Worm (Caenorhabditis elegans) whole organism, young adult: Measurements from ENCODE around the gene pfn-3.

ENCODE experiments used
- B0035.1 ChIP-seq: sonication (generic microtip); optimal IDR thresholded peaks from 2 replicates; lab custom pipeline; 2016; ENCODE audit warnings: missing genetic modification characterization, mild to moderate bottlenecking, missing compliant biosample characterization, missing genotype, missing genetic modification reagents
- B0261.1 ChIP-seq: sonication (generic microtip); optimal IDR thresholded peaks from 2 replicates; lab custom pipeline; 2016; ENCODE audit warnings: mild to moderate bottlenecking, missing genetic modification characterization, moderate library complexity, missing compliant biosample characterization
- F33H1.4 ChIP-seq: fragments of 200-800 bp; sonication (Bioruptor generic); IDR thresholded peaks from 2 replicates; pipeline ENCODE4 v1.3.6; 2022; ENCODE audit warnings: missing genetic modification reagents, missing genetic modification characterization, missing compliant biosample characterization
- F39B2.1 ChIP-seq: fragments of 200-800 bp; sonication (Bioruptor generic); IDR thresholded peaks from 2 replicates; pipeline ENCODE4 v1.3.6; 2022; ENCODE audit warnings: missing genetic modification reagents, missing genetic modification characterization, missing compliant biosample characterization
- F52B5.7 ChIP-seq: sonication (generic microtip); optimal IDR thresholded peaks from 2 replicates; lab custom pipeline; 2016; ENCODE audit warnings: mild to moderate bottlenecking, missing genetic modification characterization, missing compliant biosample characterization
- F57C9.4 ChIP-seq: sonication (generic microtip); optimal IDR thresholded peaks from 2 replicates; lab custom pipeline; 2017; ENCODE audit warnings: mild to moderate bottlenecking, missing genetic modification characterization, missing compliant biosample characterization
- K12H6.12 ChIP-seq: fragments of 200-800 bp; sonication (Bioruptor generic); optimal IDR thresholded peaks from 2 replicates; lab custom pipeline; 2018; ENCODE audit warnings: mild to moderate bottlenecking, missing genetic modification characterization, missing compliant biosample characterization
- T07F8.4 ChIP-seq: sonication (generic microtip); optimal IDR thresholded peaks from 2 replicates; lab custom pipeline; 2016; ENCODE audit warnings: mild to moderate bottlenecking, missing genetic modification characterization, moderate library complexity, missing compliant biosample characterization
- Y53G8AR.9 ChIP-seq: fragments of 200-800 bp; sonication (Bioruptor generic); conservative IDR thresholded peaks from 2 replicates; pipeline ENCODE4 v1.3.6; 2022; ENCODE audit warnings: missing genetic modification reagents, missing genetic modification characterization, missing compliant biosample characterization
- Y56A3A.18 ChIP-seq: fragments of 200-800 bp; sonication (Bioruptor generic); IDR thresholded peaks from 2 replicates; pipeline ENCODE4 v1.3.6; 2022; ENCODE audit warnings: missing genetic modification reagents, missing genetic modification characterization, missing compliant biosample characterization
- aptf-2 ChIP-seq: fragments of 200-800 bp; sonication (Bioruptor generic); conservative IDR thresholded peaks from 2 replicates; pipeline ENCODE4 v1.3.6; 2022; ENCODE audit warnings: missing genetic modification reagents, missing genetic modification characterization, missing compliant biosample characterization
- atf-7 ChIP-seq: sonication (generic microtip); optimal IDR thresholded peaks from 2 replicates; lab custom pipeline; 2017; ENCODE audit warnings: mild to moderate bottlenecking, missing genetic modification characterization, missing compliant biosample characterization
- ccch-3 ChIP-seq: fragments of 200-800 bp; sonication (Bioruptor generic); optimal IDR thresholded peaks from 2 replicates; lab custom pipeline; 2018; ENCODE audit warnings: mild to moderate bottlenecking, missing genetic modification characterization, missing compliant biosample characterization
- cebp-1 ChIP-seq, 2 experiments: fragments of 200-800 bp in 1 of 2; sonication (Bioruptor generic) in 1 of 2; sonication (generic microtip) in 1 of 2; IDR thresholded peaks in 1 of 2; optimal IDR thresholded peaks in 1 of 2; 2 replicates each; pipeline versions ENCODE4 v1.3.6 to Lab custom; 2017 to 2022; ENCODE audit warnings: missing compliant biosample characterization in 2 of 2, missing genetic modification characterization in 2 of 2, mild to moderate bottlenecking in 1 of 2, missing genetic modification reagents in 1 of 2, moderate library complexity in 1 of 2
- ceh-100 ChIP-seq: fragments of 200-800 bp; sonication (Bioruptor generic); IDR thresholded peaks from 2 replicates; pipeline ENCODE4 v1.3.6; 2022; ENCODE audit warnings: missing genetic modification reagents, missing genetic modification characterization, missing compliant biosample characterization
- ceh-40 ChIP-seq: fragments of 200-800 bp; sonication (Bioruptor generic); IDR thresholded peaks from 2 replicates; pipeline ENCODE4 v1.3.6; 2022; ENCODE audit warnings: missing genetic modification characterization, missing compliant biosample characterization
- ceh-58 ChIP-seq: fragments of 200-800 bp; sonication (Bioruptor generic); IDR thresholded peaks from 2 replicates; pipeline ENCODE4 v1.3.6; 2022; ENCODE audit warnings: missing genetic modification characterization, missing compliant biosample characterization
- ceh-91 ChIP-seq: fragments of 200-800 bp; sonication (Bioruptor generic); IDR thresholded peaks from 2 replicates; pipeline ENCODE4 v1.3.6; 2022; ENCODE audit warnings: missing genetic modification reagents, missing genetic modification characterization, missing compliant biosample characterization
- dox-1 ChIP-seq: fragments of 200-800 bp; sonication (Bioruptor generic); IDR thresholded peaks from 2 replicates; pipeline ENCODE4 v1.3.6; 2022; ENCODE audit warnings: missing genetic modification reagents, missing genetic modification characterization, missing compliant biosample characterization
- efl-1 ChIP-seq: fragments of 150-350 bp; optimal IDR thresholded peaks from 2 replicates; lab custom pipeline; 2014; ENCODE audit warnings: missing biosample characterization, missing genetic modification reagents, missing genetic modification characterization
- egl-44 ChIP-seq: fragments of 200-800 bp; sonication (Bioruptor generic); IDR thresholded peaks from 2 replicates; pipeline ENCODE4 v1.3.6; 2022; ENCODE audit warnings: missing genetic modification reagents, missing genetic modification characterization, missing compliant biosample characterization
- ekl-4 ChIP-seq: fragments of 200-800 bp; sonication (Bioruptor generic); IDR thresholded peaks from 2 replicates; pipeline ENCODE4 v1.3.6; 2022; ENCODE audit warnings: missing genetic modification reagents, missing genetic modification characterization, missing compliant biosample characterization
- ets-4 ChIP-seq: fragments of 200-800 bp; sonication (Bioruptor generic); optimal IDR thresholded peaks from 2 replicates; lab custom pipeline; 2018; ENCODE audit warnings: mild to moderate bottlenecking, missing genetic modification characterization, missing compliant biosample characterization
- hlh-12 ChIP-seq: sonication (generic microtip); optimal IDR thresholded peaks from 2 replicates; lab custom pipeline; 2016; ENCODE audit warnings: missing genetic modification characterization, missing compliant biosample characterization
- hmg-1.2 ChIP-seq: fragments of 200-800 bp; sonication (Bioruptor generic); IDR thresholded peaks from 2 replicates; pipeline ENCODE4 v1.3.6; 2022; ENCODE audit warnings: missing genetic modification reagents, missing genetic modification characterization, missing compliant biosample characterization
- hrde-1 ChIP-seq: sonication (generic microtip); optimal IDR thresholded peaks from 2 replicates; lab custom pipeline; 2016; ENCODE audit warnings: missing genetic modification characterization, mild to moderate bottlenecking, missing compliant biosample characterization, moderate library complexity, missing genotype, missing genetic modification reagents, borderline replicate concordance
- let-607 ChIP-seq, 2 experiments: fragments of 200-800 bp in 1 of 2; sonication (Bioruptor generic) in 1 of 2; sonication (generic microtip) in 1 of 2; optimal IDR thresholded peaks; 2 replicates each; lab custom pipeline; 2016 to 2018; ENCODE audit warnings: mild to moderate bottlenecking in 2 of 2, missing compliant biosample characterization in 2 of 2, missing genetic modification characterization in 2 of 2, moderate library complexity in 2 of 2, missing genotype in 1 of 2
- lin-26 ChIP-seq: fragments of 200-800 bp; sonication (Bioruptor generic); IDR thresholded peaks from 2 replicates; pipeline ENCODE4 v1.3.6; 2022; ENCODE audit warnings: missing genetic modification reagents, missing genetic modification characterization, missing compliant biosample characterization
- lin-40 ChIP-seq: sonication (generic microtip); optimal IDR thresholded peaks from 2 replicates; lab custom pipeline; 2016; ENCODE audit warnings: missing genetic modification characterization, mild to moderate bottlenecking, missing compliant biosample characterization, missing genotype, missing genetic modification reagents
- nfya-1 ChIP-seq: sonication (generic microtip); optimal IDR thresholded peaks from 2 replicates; lab custom pipeline; 2017; ENCODE audit warnings: antibody characterized with exemption, missing compliant biosample characterization, missing genetic modification characterization, borderline replicate concordance; ENCODE audit not compliant: insufficient read depth
- nfyb-1 ChIP-seq: fragments of 200-800 bp; sonication (Bioruptor generic); IDR thresholded peaks from 2 replicates; pipeline ENCODE4 v1.3.6; 2022; ENCODE audit warnings: missing genetic modification reagents, missing genetic modification characterization, missing compliant biosample characterization
- rcor-1 ChIP-seq: fragments of 200-800 bp; sonication (Bioruptor generic); IDR thresholded peaks from 2 replicates; pipeline ENCODE4 v1.3.6; 2022; ENCODE audit warnings: missing genetic modification reagents, missing genetic modification characterization, missing compliant biosample characterization
- rpc-1 ChIP-seq, 2 experiments: fragments of 150-350 bp in 1 of 2; sonication (generic microtip) in 1 of 2; optimal IDR thresholded peaks; 2 replicates each; lab custom pipeline; 2014 to 2018; ENCODE audit warnings: missing biosample characterization in 1 of 2, missing genetic modification characterization in 1 of 2, missing genetic modification reagents in 1 of 2, missing genotype in 1 of 2
- snpc-1.1 ChIP-seq: sonication (generic microtip); optimal IDR thresholded peaks from 2 replicates; lab custom pipeline; 2017; ENCODE audit warnings: missing genetic modification characterization, mild to moderate bottlenecking, missing compliant biosample characterization, antibody characterized with exemption, moderate library complexity, missing genotype, missing genetic modification reagents; ENCODE audit not compliant: insufficient read depth
- snpc-4 ChIP-seq, 5 experiments: fragments of 150-350 bp in 1 of 5; sonication (generic microtip) in 4 of 5; optimal IDR thresholded peaks; 2 replicates each; lab custom pipeline; 2014 to 2018; ENCODE audit warnings: missing genetic modification characterization in 5 of 5, missing biosample characterization in 3 of 5, antibody characterized with exemption in 2 of 5, mild to moderate bottlenecking in 2 of 5, missing compliant biosample characterization in 2 of 5, missing genotype in 2 of 5, moderate library complexity in 2 of 5, missing genetic modification reagents in 1 of 5
- tbp1 ChIP-seq: fragments of 200-800 bp; sonication (Bioruptor generic); optimal IDR thresholded peaks from 2 replicates; lab custom pipeline; 2018; ENCODE audit warnings: mild to moderate bottlenecking, missing genetic modification characterization, missing compliant biosample characterization
- zfh-2 ChIP-seq: fragments of 200-800 bp; sonication (Bioruptor generic); conservative IDR thresholded peaks from 2 replicates; pipeline ENCODE4 v1.3.6; 2022; ENCODE audit warnings: missing genetic modification reagents, missing genetic modification characterization, missing compliant biosample characterization
- ztf-25 ChIP-seq: fragments of 200-800 bp; sonication (Bioruptor generic); IDR thresholded peaks from 2 replicates; pipeline ENCODE4 v1.3.6; 2022; ENCODE audit warnings: missing genetic modification reagents, missing genetic modification characterization, missing compliant biosample characterization
- ztf-3 ChIP-seq: fragments of 200-800 bp; sonication (Bioruptor generic); optimal IDR thresholded peaks from 2 replicates; lab custom pipeline; 2018; ENCODE audit warnings: mild to moderate bottlenecking, missing genetic modification characterization, missing compliant biosample characterization
- ztf-6 ChIP-seq: fragments of 200-800 bp; sonication (Bioruptor generic); IDR thresholded peaks from 2 replicates; pipeline ENCODE4 v1.3.6; 2022; ENCODE audit warnings: missing genetic modification reagents, missing genetic modification characterization, missing compliant biosample characterization

Gene pfn-3

DNA sequence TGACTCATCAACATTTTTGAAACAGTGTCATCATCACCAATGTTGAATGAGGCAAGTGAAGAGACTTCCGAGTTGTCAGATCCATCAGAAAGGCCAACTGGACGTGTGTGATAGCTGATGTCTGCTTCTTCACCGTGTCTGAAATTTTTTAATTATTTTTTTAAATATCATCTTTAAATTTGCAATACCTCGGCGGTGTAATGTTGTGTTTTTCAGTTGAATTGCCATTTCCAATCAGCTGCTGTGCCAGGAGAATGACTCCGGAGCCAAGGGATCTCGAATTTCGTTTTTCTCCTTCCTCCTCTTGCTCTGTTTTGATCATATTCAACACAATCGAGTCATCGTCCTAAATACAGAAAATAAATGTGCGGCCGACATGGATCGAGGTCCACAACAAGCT, 4.6 kb upstream of the pfn-3 start:
- TF ChIP-seq snpc-4 (GFP tag; optimal IDR thresholded peaks at IDR 0.05; lab: Kevin White, UChicago): no peak
- no peak for TF ChIP-seq snpc-4 (tag; optimal IDR thresholded peaks at IDR 0.05; lab: Kevin White, UChicago)
- TF ChIP-seq rpc-1 (optimal IDR thresholded peaks at IDR 0.05; lab: Kevin White, UChicago): no peak
- no peak for TF ChIP-seq rpc-1 (tag; optimal IDR thresholded peaks at IDR 0.05; lab: Kevin White, UChicago)
- no peak for TF ChIP-seq F57C9.4 (tag; lab: Kevin White, UChicago)
- no peak for TF ChIP-seq Y53G8AR.9
- no peak for TF ChIP-seq egl-44 (GFP tag; lab: Robert Waterston, UW)
- no peak for TF ChIP-seq lin-40 (tag; lab: Kevin White, UChicago)
- no peak for TF ChIP-seq ets-4 (GFP tag; lab: Kevin White, UChicago)
- TF ChIP-seq efl-1 (GFP tag; lab: Kevin White, UChicago): no peak
- TF ChIP-seq hlh-12: no peak
- TF ChIP-seq F52B5.7 (tag; lab: Kevin White, UChicago): no peak
- no peak for TF ChIP-seq K12H6.12
- no peak for TF ChIP-seq aptf-2
- no peak for TF ChIP-seq F33H1.4 (GFP tag; lab: Robert Waterston, UW)
- TF ChIP-seq F39B2.1: no peak
- TF ChIP-seq ceh-91: no peak
- TF ChIP-seq T07F8.4 (tag; lab: Kevin White, UChicago): no peak
- no peak for TF ChIP-seq hrde-1
- no peak for TF ChIP-seq atf-7 (tag; lab: Kevin White, UChicago)
- no peak for TF ChIP-seq let-607 (tag; optimal IDR thresholded peaks at IDR 0.05; lab: Kevin White, UChicago)
- TF ChIP-seq B0035.1: no peak

DNA sequence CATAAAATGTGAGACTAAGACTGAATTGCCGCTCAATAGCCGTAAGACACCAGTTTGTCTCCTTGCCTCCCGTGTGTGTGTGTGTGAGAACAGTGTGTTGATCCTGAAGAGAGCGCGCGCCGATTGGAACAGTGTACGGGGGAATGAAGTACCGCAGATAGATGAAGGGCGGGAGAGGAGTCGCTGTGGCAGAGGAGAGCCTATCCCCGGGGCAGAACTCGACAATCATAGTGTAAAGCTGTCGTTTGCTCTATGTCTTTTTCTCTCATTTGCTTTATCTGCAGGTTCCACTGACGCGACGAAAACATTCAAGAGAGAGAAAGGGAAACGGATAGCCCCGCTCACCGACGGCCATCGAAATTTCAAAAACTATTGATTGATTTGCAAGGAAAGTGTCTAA, 1.5 kb upstream of the pfn-3 start:
- TF ChIP-seq zfh-2 (peak; percentile 59), ekl-4 (GFP tag; lab: Robert Waterston, UW) (no peak)
- TF ChIP-seq, all 124 proteins: peak for 1

DNA sequence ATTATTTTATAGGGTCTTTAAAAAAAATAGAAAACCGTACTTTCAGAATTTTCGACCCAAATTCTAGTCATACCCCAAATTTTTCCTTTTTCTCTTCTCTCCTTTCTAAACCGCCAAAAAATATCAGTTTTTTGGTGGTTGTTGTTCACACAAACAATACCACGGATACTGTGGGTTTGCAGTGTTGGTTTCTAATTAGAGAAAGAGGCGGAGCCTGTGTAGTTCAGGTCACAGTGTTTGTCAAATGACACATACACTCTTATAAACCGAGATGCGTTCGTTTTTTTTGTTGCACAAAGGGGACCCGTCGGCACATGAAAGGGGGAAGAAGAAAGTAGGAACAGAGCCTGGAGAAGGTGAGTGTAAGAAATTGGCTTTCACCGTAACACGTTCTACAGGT, 8.3 kb downstream of the pfn-3 start, which contains the start of gene lim-6:
lim-6 (plus strand) TSS at position 301 of the 400 bp plus-strand sequence.
- no peak for TF ChIP-seq zfh-2
- TF ChIP-seq ceh-58 (GFP tag; lab: Robert Waterston, UW): no peak
- no peak for TF ChIP-seq cebp-1 (GFP tag; IDR thresholded peaks at IDR 0.05; lab: Robert Waterston, UW)
- no peak for TF ChIP-seq cebp-1 (tag; optimal IDR thresholded peaks at IDR 0.05; lab: Kevin White, UChicago)
- no peak for TF ChIP-seq ceh-100 (GFP tag; lab: Robert Waterston, UW)
- TF ChIP-seq ztf-6 (GFP tag; lab: Robert Waterston, UW): no peak
- TF ChIP-seq ceh-91: no peak
- TF ChIP-seq ztf-3 (GFP tag; lab: Kevin White, UChicago): no peak
- TF ChIP-seq snpc-4 (GFP tag; optimal IDR thresholded peaks at IDR 0.05; lab: Kevin White, UChicago): no peak
- TF ChIP-seq snpc-4 (tag; optimal IDR thresholded peaks at IDR 0.05; lab: Kevin White, UChicago): no peak
- no peak for TF ChIP-seq nfya-1
- no peak for TF ChIP-seq egl-44 (GFP tag; lab: Robert Waterston, UW)
- no peak for TF ChIP-seq ceh-40 (GFP tag; lab: Robert Waterston, UW)
- TF ChIP-seq snpc-1.1 (tag; lab: Kevin White, UChicago): no peak
- no peak for TF ChIP-seq ccch-3

DNA sequence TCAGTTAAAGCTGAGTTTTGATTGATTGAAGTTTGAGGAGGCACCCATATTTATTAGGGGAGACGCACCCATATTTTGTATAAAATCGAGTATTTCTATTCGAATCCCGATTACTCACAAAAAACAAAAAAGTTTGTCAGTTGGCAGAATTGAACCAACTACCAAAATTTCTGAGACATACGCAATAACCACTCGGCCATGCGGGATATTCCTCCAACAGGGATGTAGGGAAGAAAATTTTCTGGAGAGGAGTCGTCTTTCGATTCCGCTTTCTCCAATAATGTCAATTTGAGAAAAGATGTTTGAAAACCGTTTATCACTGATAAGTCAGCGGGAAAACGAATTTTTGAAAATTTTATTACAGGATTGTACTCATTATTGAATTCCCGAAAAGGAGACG, 9.9 kb downstream of the pfn-3 start:
- TF ChIP-seq nfyb-1: peak; percentile 45; the same call in 1 of the 2 replicates
- peak; percentile 44; the same call in 1 of the 2 replicates for TF ChIP-seq rcor-1
- TF ChIP-seq lin-26 (GFP tag; lab: Robert Waterston, UW): peak; percentile 71
- peak; percentile 55 for TF ChIP-seq B0261.1 (tag; lab: Kevin White, UChicago)
- 0 out of 2 replicates have a peak, but pooled peaks have one; percentile 27 for TF ChIP-seq ztf-25 (GFP tag; lab: Robert Waterston, UW)
- peak; percentile 66 for TF ChIP-seq dox-1 (GFP tag; lab: Robert Waterston, UW)
- TF ChIP-seq Y56A3A.18: peak; percentile 68; the same call in 1 of the 2 replicates
- TF ChIP-seq rpc-1 (optimal IDR thresholded peaks at IDR 0.05; lab: Kevin White, UChicago): peak; percentile 31
- peak; percentile 58 for TF ChIP-seq rpc-1 (tag; optimal IDR thresholded peaks at IDR 0.05; lab: Kevin White, UChicago)
- TF ChIP-seq tbp1 (GFP tag; lab: Kevin White, UChicago): peak; percentile 80
- TF ChIP-seq hmg-1.2 (GFP tag; lab: Robert Waterston, UW): peak; percentile 61; the same call in 1 of the 2 replicates
